Fruit fly (Drosophila melanogaster) whole organism, embryonic: ENCODE measurements around the gene lectin-37Da.

Experiments used
- B-H2 ChIP-seq: fragments of 200-800 bp; sonication (Bioruptor generic); optimal IDR thresholded peaks from 2 replicates; lab custom pipeline; 2018; ENCODE audit warnings: missing biosample characterization, mild to moderate bottlenecking, missing genetic modification characterization
- CG11398 ChIP-seq: fragments of 200-800 bp; sonication (Bioruptor generic); optimal IDR thresholded peaks from 2 replicates; lab custom pipeline; 2016; ENCODE audit warnings: missing biosample characterization, missing genetic modification characterization
- CG12769 ChIP-seq: fragments of 200-800 bp; sonication (Bioruptor generic); optimal IDR thresholded peaks from 2 replicates; lab custom pipeline; 2019; ENCODE audit warnings: missing biosample characterization, mild to moderate bottlenecking, missing genetic modification characterization, moderate library complexity
- CG13894 ChIP-seq: fragments of 200-800 bp; sonication (Bioruptor generic); optimal IDR thresholded peaks from 3 replicates; lab custom pipeline; 2018; ENCODE audit warnings: missing biosample characterization, mild to moderate bottlenecking, missing genetic modification characterization, moderate library complexity
- CG15269 ChIP-seq: fragments of 200-800 bp; sonication (Bioruptor generic); optimal IDR thresholded peaks from 2 replicates; lab custom pipeline; 2018; ENCODE audit warnings: missing biosample characterization, mild to moderate bottlenecking, missing genetic modification characterization, moderate library complexity
- CG15601 ChIP-seq: fragments of 200-800 bp; sonication (Bioruptor generic); optimal IDR thresholded peaks from 3 replicates; lab custom pipeline; 2019; ENCODE audit warnings: missing biosample characterization, mild to moderate bottlenecking, missing genetic modification characterization, moderate library complexity
- CG1647 ChIP-seq: fragments of 200-800 bp; sonication (Bioruptor generic); optimal IDR thresholded peaks from 3 replicates; lab custom pipeline; 2016; ENCODE audit warnings: missing biosample characterization, missing genetic modification characterization
- CG18262 ChIP-seq: fragments of 200-800 bp; optimal IDR thresholded peaks from 3 replicates; lab custom pipeline; 2019; ENCODE audit warnings: missing biosample characterization, mild to moderate bottlenecking, missing genetic modification characterization, moderate library complexity
- CG18476 ChIP-seq: fragments of 200-800 bp; sonication (Bioruptor generic); optimal IDR thresholded peaks from 2 replicates; lab custom pipeline; 2016; ENCODE audit warnings: missing biosample characterization, mild to moderate bottlenecking, missing genetic modification characterization
- CG2120 ChIP-seq: fragments of 200-800 bp; sonication (Bioruptor generic); optimal IDR thresholded peaks from 3 replicates; lab custom pipeline; 2016; ENCODE audit warnings: missing biosample characterization, missing genetic modification characterization
- CG2129 ChIP-seq: fragments of 200-800 bp; sonication (Bioruptor generic); IDR thresholded peaks from 2 replicates; pipeline ENCODE4 v1.3.6; 2022; ENCODE audit warnings: missing biosample characterization, missing genetic modification characterization; ENCODE audit not compliant: partially characterized antibody
- CG31224 ChIP-seq: fragments of 200-800 bp; sonication (Bioruptor generic); IDR thresholded peaks from 2 replicates; pipeline ENCODE4 v1.3.6; 2022; ENCODE audit warnings: missing biosample characterization, missing genetic modification characterization
- CG3281 ChIP-seq: fragments of 200-800 bp; sonication (Bioruptor generic); optimal IDR thresholded peaks from 3 replicates; lab custom pipeline; 2017; ENCODE audit warnings: missing biosample characterization, mild to moderate bottlenecking, missing genetic modification characterization
- CG3407 ChIP-seq: fragments of 200-800 bp; sonication (Bioruptor generic); optimal IDR thresholded peaks from 2 replicates; lab custom pipeline; 2018; ENCODE audit warnings: missing biosample characterization, mild to moderate bottlenecking, missing genetic modification characterization
- CG3838 ChIP-seq: fragments of 200-800 bp; sonication (Bioruptor generic); optimal IDR thresholded peaks from 3 replicates; lab custom pipeline; 2016; ENCODE audit warnings: missing biosample characterization, missing genetic modification characterization
- CG6272 ChIP-seq: fragments of 200-800 bp; sonication (Bioruptor generic); IDR thresholded peaks from 2 replicates; pipeline ENCODE4 v1.3.6; 2022; ENCODE audit warnings: missing biosample characterization, missing genetic modification characterization
- CG6683 ChIP-seq: fragments of 200-800 bp; sonication (Bioruptor generic); optimal IDR thresholded peaks from 2 replicates; lab custom pipeline; 2017; ENCODE audit warnings: missing biosample characterization, mild to moderate bottlenecking, missing genetic modification characterization, missing genetic modification reagents
- CG7372 ChIP-seq: fragments of 200-800 bp; sonication (Bioruptor generic); IDR thresholded peaks from 2 replicates; pipeline ENCODE4 v1.3.6; 2022; ENCODE audit warnings: missing biosample characterization, missing genetic modification characterization
- CrebB ChIP-seq: fragments of 200-800 bp; sonication (Bioruptor generic); optimal IDR thresholded peaks from 3 replicates; lab custom pipeline; 2018; ENCODE audit warnings: missing biosample characterization, mild to moderate bottlenecking, missing genetic modification characterization
- Dbx ChIP-seq: fragments of 200-800 bp; sonication (Bioruptor generic); IDR thresholded peaks from 3 replicates; pipeline ENCODE4 v1.3.6; 2022; ENCODE audit warnings: missing biosample characterization, missing genetic modification characterization
- Fer2 ChIP-seq: fragments of 200-800 bp; sonication (Bioruptor generic); optimal IDR thresholded peaks from 2 replicates; lab custom pipeline; 2018; ENCODE audit warnings: missing biosample characterization, mild to moderate bottlenecking, missing genetic modification characterization, moderate library complexity
- HLHmδ ChIP-seq: fragments of 200-800 bp; sonication (Bioruptor generic); optimal IDR thresholded peaks from 2 replicates; lab custom pipeline; 2018; ENCODE audit warnings: missing biosample characterization, mild to moderate bottlenecking, missing genetic modification characterization, moderate library complexity
- HmgD ChIP-seq: fragments of 200-800 bp; sonication (Bioruptor generic); optimal IDR thresholded peaks from 3 replicates; lab custom pipeline; 2016; ENCODE audit warnings: missing biosample characterization, missing genetic modification characterization
- Max ChIP-seq: fragments of 200-800 bp; sonication (Bioruptor generic); optimal IDR thresholded peaks from 2 replicates; lab custom pipeline; 2016; ENCODE audit warnings: missing biosample characterization, mild to moderate bottlenecking, missing genetic modification characterization
- NFAT ChIP-seq: fragments of 200-800 bp; sonication (Bioruptor generic); IDR thresholded peaks from 2 replicates; pipeline ENCODE4 v1.3.6; 2022; ENCODE audit warnings: missing biosample characterization, missing genetic modification characterization
- Nf-YB ChIP-seq: fragments of 200-800 bp; sonication (Bioruptor generic); optimal IDR thresholded peaks from 3 replicates; lab custom pipeline; 2019; ENCODE audit warnings: missing biosample characterization, mild to moderate bottlenecking, missing genetic modification characterization, moderate library complexity
- Nf-YC ChIP-seq: fragments of 200-800 bp; optimal IDR thresholded peaks from 3 replicates; lab custom pipeline; 2019; ENCODE audit warnings: missing biosample characterization, mild to moderate bottlenecking, missing genetic modification characterization, moderate library complexity
- Oli ChIP-seq: fragments of 200-800 bp; sonication (Bioruptor generic); optimal IDR thresholded peaks from 2 replicates; lab custom pipeline; 2018; ENCODE audit warnings: missing biosample characterization, mild to moderate bottlenecking, missing genetic modification characterization, moderate library complexity
- Sox100B ChIP-seq: fragments of 200-800 bp; sonication (Bioruptor generic); optimal IDR thresholded peaks from 3 replicates; lab custom pipeline; 2018; ENCODE audit warnings: missing biosample characterization, mild to moderate bottlenecking, missing genetic modification characterization
- aop ChIP-seq: fragments of 200-800 bp; sonication (Bioruptor generic); IDR thresholded peaks from 2 replicates; pipeline ENCODE4 v1.3.6; 2022; ENCODE audit warnings: missing biosample characterization, missing genetic modification characterization
- ase ChIP-seq: fragments of 200-800 bp; sonication (Bioruptor generic); IDR thresholded peaks from 3 replicates; pipeline ENCODE4 v1.3.6; 2022; ENCODE audit warnings: missing biosample characterization, missing genetic modification characterization
- ash1 ChIP-seq: fragments of 200-800 bp; sonication (Bioruptor generic); optimal IDR thresholded peaks from 2 replicates; lab custom pipeline; 2018; ENCODE audit warnings: missing biosample characterization, mild to moderate bottlenecking, missing genetic modification characterization
- ato ChIP-seq: fragments of 200-800 bp; sonication (Bioruptor generic); IDR thresholded peaks from 2 replicates; pipeline ENCODE4 v1.3.6; 2022; ENCODE audit warnings: missing biosample characterization, missing genetic modification characterization; ENCODE audit not compliant: partially characterized antibody
- bab2 ChIP-seq: fragments of 200-800 bp; sonication (Bioruptor generic); optimal IDR thresholded peaks from 2 replicates; lab custom pipeline; 2016; ENCODE audit warnings: missing biosample characterization, missing genetic modification characterization
- bigmax ChIP-seq: fragments of 200-800 bp; sonication (Bioruptor generic); optimal IDR thresholded peaks from 2 replicates; lab custom pipeline; 2018; ENCODE audit warnings: missing biosample characterization, mild to moderate bottlenecking, missing genetic modification characterization
- esg ChIP-seq: fragments of 200-800 bp; sonication (Bioruptor generic); conservative IDR thresholded peaks from 2 replicates; pipeline ENCODE4 v1.3.6; 2022; ENCODE audit warnings: missing biosample characterization, missing genetic modification characterization
- fd3F ChIP-seq: fragments of 200-800 bp; sonication (Bioruptor generic); optimal IDR thresholded peaks from 2 replicates; lab custom pipeline; 2018; ENCODE audit warnings: missing biosample characterization, mild to moderate bottlenecking, missing genetic modification characterization, moderate library complexity
- fru ChIP-seq: fragments of >200 bp; optimal IDR thresholded peaks from 2 replicates; lab custom pipeline; 2017
- kni ChIP-seq: fragments of 200-800 bp; sonication (Bioruptor generic); optimal IDR thresholded peaks from 3 replicates; lab custom pipeline; 2017; ENCODE audit warnings: mild to moderate bottlenecking, missing biosample characterization, missing genetic modification reagents, missing genetic modification characterization
- mirr ChIP-seq: fragments of 200-800 bp; sonication (Bioruptor generic); optimal IDR thresholded peaks from 3 replicates; lab custom pipeline; 2018; ENCODE audit warnings: missing biosample characterization, mild to moderate bottlenecking, missing genetic modification characterization
- mld ChIP-seq: fragments of 200-800 bp; sonication (Bioruptor generic); IDR thresholded peaks from 3 replicates; pipeline ENCODE4 v1.3.6; 2022; ENCODE audit warnings: missing biosample characterization, missing genetic modification characterization; ENCODE audit not compliant: partially characterized antibody
- nmo ChIP-seq: fragments of 200-800 bp; sonication (Bioruptor generic); optimal IDR thresholded peaks from 2 replicates; lab custom pipeline; 2018; ENCODE audit warnings: missing biosample characterization, mild to moderate bottlenecking, missing genetic modification characterization, moderate library complexity
- odd ChIP-seq: fragments of 200-800 bp; sonication (Bioruptor generic); optimal IDR thresholded peaks from 2 replicates; lab custom pipeline; 2017; ENCODE audit warnings: missing biosample characterization, mild to moderate bottlenecking, missing genetic modification characterization
- onecut ChIP-seq: fragments of 200-800 bp; sonication (Bioruptor generic); IDR thresholded peaks from 2 replicates; pipeline ENCODE4 v1.3.6; 2022; ENCODE audit warnings: missing biosample characterization, missing genetic modification characterization
- repo ChIP-seq: fragments of 200-800 bp; sonication (Bioruptor generic); optimal IDR thresholded peaks from 2 replicates; lab custom pipeline; 2016; ENCODE audit warnings: missing biosample characterization, missing genetic modification characterization
- scrt ChIP-seq: fragments of 200-800 bp; sonication (Bioruptor generic); optimal IDR thresholded peaks from 2 replicates; lab custom pipeline; 2018; ENCODE audit warnings: missing biosample characterization, mild to moderate bottlenecking, missing genetic modification characterization, moderate library complexity
- sisA ChIP-seq: fragments of 200-800 bp; sonication (Bioruptor generic); IDR thresholded peaks from 2 replicates; pipeline ENCODE4 v1.3.6; 2022; ENCODE audit warnings: missing biosample characterization, missing genetic modification characterization
- slou ChIP-seq: fragments of 200-800 bp; sonication (Bioruptor generic); optimal IDR thresholded peaks from 3 replicates; lab custom pipeline; 2016; ENCODE audit warnings: missing biosample characterization, missing genetic modification characterization
- sqz ChIP-seq: fragments of 200-800 bp; sonication (Bioruptor generic); optimal IDR thresholded peaks from 3 replicates; lab custom pipeline; 2018; ENCODE audit warnings: missing biosample characterization, mild to moderate bottlenecking, missing genetic modification characterization
- sug ChIP-seq: fragments of 200-800 bp; optimal IDR thresholded peaks from 2 replicates; lab custom pipeline; 2019; ENCODE audit warnings: missing biosample characterization, mild to moderate bottlenecking, missing genetic modification characterization, moderate library complexity
- tx ChIP-seq: fragments of 200-800 bp; sonication (Bioruptor generic); optimal IDR thresholded peaks from 2 replicates; lab custom pipeline; 2016; ENCODE audit warnings: missing biosample characterization, missing genetic modification characterization
- yki ChIP-seq: fragments of >200 bp; optimal IDR thresholded peaks from 3 replicates; lab custom pipeline; 2018
- z ChIP-seq: fragments of 200-800 bp; sonication (Bioruptor generic); IDR thresholded peaks from 3 replicates; pipeline ENCODE4 v1.3.6; 2022; ENCODE audit warnings: missing biosample characterization, missing genetic modification characterization

Gene lectin-37Da

DNA sequence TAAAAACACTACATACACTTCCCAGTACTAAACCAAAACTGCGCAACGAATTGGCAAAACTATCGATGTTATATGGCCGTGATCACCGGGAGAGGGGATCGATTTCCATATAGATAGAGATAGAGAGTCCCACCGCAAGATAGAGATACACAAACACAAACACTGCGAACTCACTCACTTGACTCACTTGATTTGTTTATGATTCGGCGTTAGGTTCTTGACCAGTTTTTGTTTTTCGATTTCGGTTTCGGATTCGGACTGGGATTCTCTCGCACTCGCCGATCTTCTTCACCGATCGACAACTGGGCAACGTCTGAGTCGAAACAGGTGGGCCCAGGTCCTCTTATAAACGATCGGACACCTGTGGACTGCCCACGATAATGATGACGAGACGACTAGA lies 28.4 kb upstream of the lectin-37Da start, which contains the start of gene CG17549 (continued):
- TF ChIP-seq CG13894 (tag; lab: Kevin White, UChicago): peak; percentile 85
- TF ChIP-seq fd3F (GFP tag; lab: Kevin White, UChicago): no peak
- TF ChIP-seq CG3407 (GFP tag; lab: Kevin White, UChicago): no peak
- TF ChIP-seq aop (GFP tag; lab: Robert Waterston, UW): no peak
- no peak for TF ChIP-seq CG6272 (GFP tag; lab: Robert Waterston, UW)
- no peak for TF ChIP-seq CG18476 (GFP tag; lab: Kevin White, UChicago)
- TF ChIP-seq esg (GFP tag; lab: Robert Waterston, UW): no peak
- TF ChIP-seq Dbx: no peak
- TF ChIP-seq sug (tag; lab: Kevin White, UChicago): peak; percentile 58
- TF ChIP-seq tx: no peak
- TF ChIP-seq scrt (GFP tag; lab: Kevin White, UChicago): no peak
- TF ChIP-seq ash1 (GFP tag; lab: Kevin White, UChicago): no peak
- TF ChIP-seq ato (GFP tag; lab: Robert Waterston, UW): no peak
- no peak for TF ChIP-seq fru
- no peak for TF ChIP-seq slou
- no peak for TF ChIP-seq yki (lab: Kevin White, UChicago)
- TF ChIP-seq sqz: no peak
- TF ChIP-seq Max (GFP tag; lab: Kevin White, UChicago): no peak
- no peak for TF ChIP-seq CG6683
- no peak for TF ChIP-seq Fer2 (tag; lab: Kevin White, UChicago)
- TF ChIP-seq CG2129 (GFP tag; lab: Robert Waterston, UW): no peak
- no peak for TF ChIP-seq bigmax (GFP tag; lab: Kevin White, UChicago)
- TF ChIP-seq nmo (GFP tag; lab: Kevin White, UChicago): no peak
- TF ChIP-seq Sox100B (GFP tag; lab: Kevin White, UChicago): no peak
- no peak for TF ChIP-seq Nf-YB
- TF ChIP-seq z (GFP tag; lab: Robert Waterston, UW): peak; percentile 84
- no peak for TF ChIP-seq HLHmδ (GFP tag; lab: Kevin White, UChicago)
- no peak for TF ChIP-seq ase (GFP tag; lab: Robert Waterston, UW)
- TF ChIP-seq CG2120: no peak
- peak; percentile 74 for TF ChIP-seq CG12769 (tag; lab: Kevin White, UChicago)
- TF ChIP-seq CG7372: no peak
- no peak for TF ChIP-seq CG3281 (GFP tag; lab: Kevin White, UChicago)
- TF ChIP-seq mld (GFP tag; lab: Robert Waterston, UW): no peak
- 0 out of 2 replicates have a peak, but pooled peaks have one; percentile 30 for TF ChIP-seq NFAT
- no peak for TF ChIP-seq Nf-YC
- TF ChIP-seq kni: no peak
- no peak for TF ChIP-seq CrebB (tag; lab: Kevin White, UChicago)
- TF ChIP-seq sisA (GFP tag; lab: Robert Waterston, UW): no peak
- TF ChIP-seq HmgD (GFP tag; lab: Kevin White, UChicago): no peak
- TF ChIP-seq CG1647 (GFP tag; lab: Kevin White, UChicago): no peak
- TF ChIP-seq mirr (GFP tag; lab: Kevin White, UChicago): peak; percentile 13
- TF ChIP-seq repo (GFP tag; lab: Kevin White, UChicago): no peak
- TF ChIP-seq CG15269 (tag; lab: Kevin White, UChicago): no peak
- no peak for TF ChIP-seq CG11398 (GFP tag; lab: Kevin White, UChicago)
- no peak for TF ChIP-seq Oli (tag; lab: Kevin White, UChicago)
- no peak for TF ChIP-seq bab2 (GFP tag; lab: Kevin White, UChicago)
- TF ChIP-seq B-H2 (GFP tag; lab: Kevin White, UChicago): peak; percentile 48
- no peak for TF ChIP-seq onecut (GFP tag; lab: Robert Waterston, UW)
- TF ChIP-seq CG15601 (tag; lab: Kevin White, UChicago): no peak
- no peak for TF ChIP-seq CG31224
- TF ChIP-seq CG18262 (tag; lab: Kevin White, UChicago): no peak
- no peak for TF ChIP-seq CG3838 (GFP tag; lab: Kevin White, UChicago)
- TF ChIP-seq odd (GFP tag; lab: Kevin White, UChicago): no peak
